Worm (Caenorhabditis elegans) whole organism, late embryonic: ENCODE data around the gene K11H12.8.

Experiments
- ceh-30 ChIP-seq: fragments of 150-350 bp; optimal IDR thresholded peaks from 2 replicates; lab custom pipeline; 2014; ENCODE audit warnings: missing biosample characterization, missing genetic modification characterization
- ceh-31 ChIP-seq: sonication (generic microtip); optimal IDR thresholded peaks from 2 replicates; lab custom pipeline; 2016; ENCODE audit warnings: missing genetic modification characterization, missing compliant biosample characterization
- che-1 ChIP-seq: sonication (generic microtip); optimal IDR thresholded peaks from 2 replicates; lab custom pipeline; 2016; ENCODE audit warnings: mild to moderate bottlenecking, missing genetic modification characterization, missing compliant biosample characterization
- nhr-11 ChIP-seq: fragments of 150-350 bp; optimal IDR thresholded peaks from 2 replicates; lab custom pipeline; 2014; ENCODE audit warnings: missing biosample characterization, missing genetic modification characterization

ce11 chrIV:658497-659177 lies 3.4 kb downstream of the K11H12.8 start:
- TF ChIP-seq che-1 (no peak), ceh-30 (tag; lab: Kevin White, UChicago) (no peak), ceh-31 (no peak), nhr-11 (tag; lab: Kevin White, UChicago) (no peak)
